Fruit fly (Drosophila melanogaster): Measurements from ENCODE around the gene Gs1.
A peak's percentile ranks its signal among the peaks of the same experiment; 100 is the strongest.

The Gs1 gene

DNA sequence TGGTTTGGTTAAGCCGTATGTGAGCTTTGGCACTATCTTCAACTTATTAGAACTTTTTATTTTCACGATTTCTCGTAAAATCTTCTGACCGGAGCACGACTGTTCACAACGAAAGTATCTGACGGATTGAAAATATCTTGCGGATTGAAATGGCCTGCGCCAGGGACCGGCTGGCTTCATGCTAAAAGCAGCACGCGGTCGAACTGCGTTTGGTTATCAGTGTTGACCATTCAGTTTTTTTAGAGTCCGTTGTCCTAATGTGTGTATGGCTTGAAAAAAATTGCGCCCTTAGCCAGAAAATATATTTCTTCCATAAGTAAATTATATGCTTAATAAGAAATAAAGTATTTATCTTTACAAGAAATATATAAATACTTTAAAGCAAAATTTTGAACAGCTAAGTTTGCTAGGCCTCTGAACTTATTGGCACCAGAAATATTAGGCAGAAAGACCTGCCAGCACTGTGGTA, 44.6 kb upstream of the Gs1 start, which contains the start of gene net (continued):
- no peak for TF ChIP-seq H15 (GFP tag; IDR thresholded peaks at IDR 0.05)
- TF ChIP-seq CG17328 (GFP tag; IDR thresholded peaks at IDR 0.05), result no peak
- no peak for TF ChIP-seq ab (GFP tag; optimal IDR thresholded peaks at IDR 0.05)
- TF ChIP-seq CG14965 (GFP tag; optimal IDR thresholded peaks at IDR 0.05; ENCODE audit: borderline replicate concordance), result no peak
- no peak for TF ChIP-seq CG14667 (GFP tag; IDR thresholded peaks at IDR 0.05)
- TF ChIP-seq CG17568 (GFP tag; optimal IDR thresholded peaks at IDR 0.05), result peak; percentile 69
- no peak; the same call in 1 of the 2 replicates for TF ChIP-seq NFAT (GFP tag; IDR thresholded peaks at IDR 0.05)
- TF ChIP-seq ash1 (GFP tag; optimal IDR thresholded peaks at IDR 0.05), result no peak
- TF ChIP-seq CG11398 (GFP tag; optimal IDR thresholded peaks at IDR 0.05), result no peak
- peak; percentile 80 for TF ChIP-seq CG10147 (GFP tag; optimal IDR thresholded peaks at IDR 0.05)
- no peak for TF ChIP-seq vfl (GFP tag; optimal IDR thresholded peaks at IDR 0.05)
- no peak for TF ChIP-seq Dad (GFP tag; optimal IDR thresholded peaks at IDR 0.05)
- TF ChIP-seq Rx (GFP tag; IDR thresholded peaks at IDR 0.05), result no peak
- no peak for TF ChIP-seq Gsc (GFP tag; IDR thresholded peaks at IDR 0.05)
- TF ChIP-seq tio (GFP tag; optimal IDR thresholded peaks at IDR 0.05), result no peak
- TF ChIP-seq CG9876 (GFP tag; optimal IDR thresholded peaks at IDR 0.05), result no peak
- no peak for TF ChIP-seq Mrtf (GFP tag; IDR thresholded peaks at IDR 0.05)
- peak; percentile 34; the same call in 1 of the 2 replicates for TF ChIP-seq esg (GFP tag; conservative IDR thresholded peaks at IDR 0.05)
- peak; percentile 50; the same call in 1 of the 2 replicates for TF ChIP-seq lmd (GFP tag; IDR thresholded peaks at IDR 0.05)
- peak; percentile 51; the same call in 1 of the 3 replicates for TF ChIP-seq tgo (GFP tag; IDR thresholded peaks at IDR 0.05)
- TF ChIP-seq eyg (GFP tag; optimal IDR thresholded peaks at IDR 0.05), result no peak
- no peak for TF ChIP-seq Hmx (GFP tag; optimal IDR thresholded peaks at IDR 0.05)
- TF ChIP-seq NC2α (GFP tag; optimal IDR thresholded peaks at IDR 0.05), result no peak
- peak; percentile 89 for TF ChIP-seq CG18599 (GFP tag; optimal IDR thresholded peaks at IDR 0.05)
- TF ChIP-seq BtbVII (GFP tag; optimal IDR thresholded peaks at IDR 0.05), result peak; percentile 77
- peak; percentile 3 for TF ChIP-seq ftz-f1 (GFP tag; optimal IDR thresholded peaks at IDR 0.05)
- TF ChIP-seq CG15696 (tag; optimal IDR thresholded peaks at IDR 0.05), result peak; percentile 69
- TF ChIP-seq Atf6 (GFP tag; IDR thresholded peaks at IDR 0.05), result peak; percentile 51; the same call in 1 of the 2 replicates
- peak; percentile 89 for TF ChIP-seq sug (tag; optimal IDR thresholded peaks at IDR 0.05)
- TF ChIP-seq pzg (GFP tag; optimal IDR thresholded peaks at IDR 0.05), result no peak
- TF ChIP-seq YL-1 (GFP tag; optimal IDR thresholded peaks at IDR 0.05), result peak; percentile 27
- peak; percentile 83 for TF ChIP-seq CG12659 (GFP tag; optimal IDR thresholded peaks at IDR 0.05)
- no peak for TF ChIP-seq CG4854 (GFP tag; optimal IDR thresholded peaks at IDR 0.05)
- peak; percentile 14 for TF ChIP-seq jing (GFP tag; optimal IDR thresholded peaks at IDR 0.05)
- no peak for TF ChIP-seq CG14441 (GFP tag; IDR thresholded peaks at IDR 0.05)
- TF ChIP-seq knrl (GFP tag; IDR thresholded peaks at IDR 0.05; ENCODE audit: partially characterized antibody), result no peak
- no peak for TF ChIP-seq p53 (GFP tag; optimal IDR thresholded peaks at IDR 0.05)
- no peak for TF ChIP-seq ERR (GFP tag; optimal IDR thresholded peaks at IDR 0.05)
- peak; percentile 98 for TF ChIP-seq row (GFP tag; IDR thresholded peaks at IDR 0.05)
- TF ChIP-seq CG5245 (GFP tag; optimal IDR thresholded peaks at IDR 0.05), result no peak
- peak; percentile 84 for TF ChIP-seq Meics (GFP tag; optimal IDR thresholded peaks at IDR 0.05)
- TF ChIP-seq slbo (GFP tag; IDR thresholded peaks at IDR 0.05), result peak; percentile 75
- peak; percentile 74 for TF ChIP-seq sqz (GFP tag; optimal IDR thresholded peaks at IDR 0.05)
- no peak for TF ChIP-seq CG31224 (GFP tag; IDR thresholded peaks at IDR 0.05)
- TF ChIP-seq Optix (GFP tag; IDR thresholded peaks at IDR 0.05), result no peak
- TF ChIP-seq prd (optimal IDR thresholded peaks at IDR 0.05), result no peak
- TF ChIP-seq prd (GFP tag; IDR thresholded peaks at IDR 0.05), result peak; percentile 57; the same call in 1 of the 3 replicates
- peak; percentile 59 for TF ChIP-seq CG13775 (GFP tag; optimal IDR thresholded peaks at IDR 0.05)
- TF ChIP-seq HmgZ (tag; optimal IDR thresholded peaks at IDR 0.05), result peak; percentile 79
- TF ChIP-seq CG12942 (GFP tag; optimal IDR thresholded peaks at IDR 0.05), result no peak
- peak; percentile 44 for TF ChIP-seq Six4 (GFP tag; optimal IDR thresholded peaks at IDR 0.05)
- TF ChIP-seq CG2199 (GFP tag; IDR thresholded peaks at IDR 0.05), result peak; percentile 18; the same call in 1 of the 3 replicates

All from whole organism, embryonic.